Fruit fly (Drosophila melanogaster) whole organism, prepupa: ENCODE data around the gene CG13995.

ENCODE experiments used
- Blimp-1 ChIP-seq: fragments of 200-800 bp; sonication (Bioruptor generic); optimal IDR thresholded peaks from 3 replicates; lab custom pipeline; 2017; ENCODE audit warnings: missing biosample characterization, missing genetic modification characterization, mild to moderate bottlenecking, moderate library complexity, missing genetic modification reagents
- CG10631 ChIP-seq: fragments of 200-800 bp; sonication (Bioruptor generic); optimal IDR thresholded peaks from 2 replicates; lab custom pipeline; 2016; ENCODE audit warnings: missing biosample characterization, missing genetic modification characterization
- CG10669 ChIP-seq: fragments of 200-800 bp; sonication (Bioruptor generic); optimal IDR thresholded peaks from 3 replicates; lab custom pipeline; 2018; ENCODE audit warnings: missing biosample characterization, mild to moderate bottlenecking, missing genetic modification characterization, moderate library complexity
- CG11762 ChIP-seq: fragments of 200-800 bp; sonication (Bioruptor generic); optimal IDR thresholded peaks from 3 replicates; lab custom pipeline; 2016; ENCODE audit warnings: missing biosample characterization, missing genetic modification characterization; ENCODE audit not compliant: insufficient read depth
- CG1621 ChIP-seq: fragments of 200-800 bp; sonication (Bioruptor generic); optimal IDR thresholded peaks from 3 replicates; lab custom pipeline; 2018; ENCODE audit warnings: missing biosample characterization, mild to moderate bottlenecking, missing genetic modification characterization
- CG16779 ChIP-seq: fragments of 200-800 bp; sonication (Bioruptor generic); optimal IDR thresholded peaks from 3 replicates; lab custom pipeline; 2017; ENCODE audit warnings: missing biosample characterization, mild to moderate bottlenecking, missing genetic modification characterization
- CG3032 ChIP-seq: fragments of 200-800 bp; optimal IDR thresholded peaks from 2 replicates; lab custom pipeline; 2019; ENCODE audit warnings: missing biosample characterization, mild to moderate bottlenecking, missing genetic modification characterization, moderate library complexity
- CG31627 ChIP-seq: fragments of 200-800 bp; sonication (Bioruptor generic); optimal IDR thresholded peaks from 3 replicates; lab custom pipeline; 2016; ENCODE audit warnings: missing biosample characterization, missing genetic modification characterization
- CG32006 ChIP-seq: fragments of 200-800 bp; sonication (Bioruptor generic); optimal IDR thresholded peaks from 3 replicates; lab custom pipeline; 2017; ENCODE audit warnings: missing biosample characterization, mild to moderate bottlenecking, missing genetic modification characterization
- CG3919 ChIP-seq: fragments of 200-800 bp; sonication (Bioruptor generic); optimal IDR thresholded peaks from 3 replicates; lab custom pipeline; 2016; ENCODE audit warnings: missing biosample characterization, missing genetic modification characterization
- CG6163 ChIP-seq: fragments of 200-800 bp; sonication (Bioruptor generic); IDR thresholded peaks from 3 replicates; pipeline ENCODE4 v1.3.6; 2022; ENCODE audit warnings: missing biosample characterization, missing genetic modification characterization
- CG6276 ChIP-seq: fragments of 200-800 bp; sonication (Bioruptor generic); optimal IDR thresholded peaks from 2 replicates; lab custom pipeline; 2017; ENCODE audit warnings: missing biosample characterization, mild to moderate bottlenecking, missing genetic modification characterization
- CG6792 ChIP-seq: fragments of 200-800 bp; sonication (Bioruptor generic); optimal IDR thresholded peaks from 3 replicates; lab custom pipeline; 2016; ENCODE audit warnings: missing biosample characterization, missing genetic modification characterization
- CG6808 ChIP-seq: fragments of 200-800 bp; sonication (Bioruptor generic); optimal IDR thresholded peaks from 3 replicates; lab custom pipeline; 2017; ENCODE audit warnings: missing biosample characterization, missing genetic modification characterization, mild to moderate bottlenecking, moderate library complexity, missing genetic modification reagents
- CG6854 ChIP-seq: fragments of 200-800 bp; sonication (Bioruptor generic); optimal IDR thresholded peaks from 2 replicates; lab custom pipeline; 2017; ENCODE audit warnings: missing biosample characterization, mild to moderate bottlenecking, missing genetic modification characterization
- CG7368 ChIP-seq: fragments of 200-800 bp; sonication (Bioruptor generic); optimal IDR thresholded peaks from 3 replicates; lab custom pipeline; 2016; ENCODE audit warnings: missing biosample characterization, missing genetic modification characterization
- CG8119 ChIP-seq: fragments of 200-800 bp; sonication (Bioruptor generic); IDR thresholded peaks from 3 replicates; pipeline ENCODE4 v1.3.6; 2022; ENCODE audit warnings: missing biosample characterization, missing genetic modification characterization
- CG8319 ChIP-seq: fragments of 200-800 bp; sonication (Bioruptor generic); optimal IDR thresholded peaks from 3 replicates; lab custom pipeline; 2016; ENCODE audit warnings: missing biosample characterization, missing genetic modification characterization
- CG8632 ChIP-seq: fragments of 200-800 bp; sonication (Bioruptor generic); optimal IDR thresholded peaks from 3 replicates; lab custom pipeline; 2016; ENCODE audit warnings: missing biosample characterization, missing genetic modification characterization
- Eip75B ChIP-seq: fragments of 200-800 bp; sonication (Bioruptor generic); optimal IDR thresholded peaks from 3 replicates; lab custom pipeline; 2016; ENCODE audit warnings: missing biosample characterization, missing genetic modification characterization
- Eip78C ChIP-seq: fragments of 200-800 bp; sonication (Bioruptor generic); peaks from one replicate; lab custom pipeline; 2016; ENCODE audit warnings: missing biosample characterization, missing genetic modification characterization
- Eip93F ChIP-seq: fragments of 200-800 bp; sonication (Bioruptor generic); optimal IDR thresholded peaks from 2 replicates; lab custom pipeline; 2016; ENCODE audit warnings: missing biosample characterization, mild to moderate bottlenecking, missing genetic modification characterization
- Ets96B ChIP-seq: fragments of 200-800 bp; optimal IDR thresholded peaks from 2 replicates; lab custom pipeline; 2019; ENCODE audit warnings: missing biosample characterization, mild to moderate bottlenecking, missing genetic modification characterization, moderate library complexity
- Hr38 ChIP-seq: sonication (Bioruptor generic); optimal IDR thresholded peaks from 2 replicates; lab custom pipeline; 2016; ENCODE audit warnings: missing biosample characterization, missing genetic modification characterization
- Met ChIP-seq: fragments of 200-800 bp; sonication (Bioruptor generic); optimal IDR thresholded peaks from 3 replicates; lab custom pipeline; 2016; ENCODE audit warnings: missing biosample characterization, missing genetic modification characterization
- OdsH ChIP-seq: fragments of 200-800 bp; sonication (Bioruptor generic); optimal IDR thresholded peaks from 3 replicates; lab custom pipeline; 2016; ENCODE audit warnings: missing biosample characterization, missing genetic modification characterization
- Smox ChIP-seq: fragments of 200-800 bp; sonication (Bioruptor generic); optimal IDR thresholded peaks from 3 replicates; lab custom pipeline; 2016; ENCODE audit warnings: missing biosample characterization, missing genetic modification characterization
- Sox102F ChIP-seq: fragments of 200-800 bp; sonication (Bioruptor generic); optimal IDR thresholded peaks from 2 replicates; lab custom pipeline; 2016; ENCODE audit warnings: missing biosample characterization, mild to moderate bottlenecking, missing genetic modification characterization
- Sox14 ChIP-seq: fragments of 200-800 bp; sonication (Bioruptor generic); optimal IDR thresholded peaks from 3 replicates; lab custom pipeline; 2016; ENCODE audit warnings: missing biosample characterization, missing genetic modification characterization
- Sox15 ChIP-seq: fragments of 200-800 bp; sonication (Bioruptor generic); optimal IDR thresholded peaks from 3 replicates; lab custom pipeline; 2016; ENCODE audit warnings: missing biosample characterization, missing genetic modification characterization
- achi ChIP-seq: fragments of 200-800 bp; sonication (Bioruptor generic); optimal IDR thresholded peaks from 3 replicates; lab custom pipeline; 2016; ENCODE audit warnings: missing biosample characterization, missing genetic modification characterization
- acj6 ChIP-seq: fragments of 200-800 bp; sonication (Bioruptor generic); optimal IDR thresholded peaks from 3 replicates; lab custom pipeline; 2016; ENCODE audit warnings: missing biosample characterization, missing genetic modification characterization
- cyc ChIP-seq: fragments of 200-800 bp; sonication (Bioruptor generic); optimal IDR thresholded peaks from 3 replicates; lab custom pipeline; 2016; ENCODE audit warnings: missing biosample characterization, missing genetic modification characterization
- dac ChIP-seq: fragments of 200-800 bp; sonication (Bioruptor generic); optimal IDR thresholded peaks from 2 replicates; lab custom pipeline; 2017; ENCODE audit warnings: missing biosample characterization, mild to moderate bottlenecking, missing genetic modification characterization
- dsx ChIP-seq: fragments of 200-800 bp; optimal IDR thresholded peaks from 3 replicates; lab custom pipeline; 2019; ENCODE audit warnings: missing biosample characterization, mild to moderate bottlenecking, missing genetic modification characterization, moderate library complexity; ENCODE audit not compliant: poor library complexity, severe bottlenecking
- eg ChIP-seq: fragments of 200-800 bp; sonication (Bioruptor generic); IDR thresholded peaks from 3 replicates; pipeline ENCODE4 v1.3.6; 2022; ENCODE audit warnings: missing biosample characterization, missing genetic modification characterization
- esn ChIP-seq: fragments of 200-800 bp; sonication (Bioruptor generic); optimal IDR thresholded peaks from 2 replicates; lab custom pipeline; 2016; ENCODE audit warnings: missing biosample characterization, mild to moderate bottlenecking, missing genetic modification characterization, moderate library complexity
- fd59A ChIP-seq: fragments of 200-800 bp; sonication (Bioruptor generic); optimal IDR thresholded peaks from 2 replicates; lab custom pipeline; 2017; ENCODE audit warnings: missing biosample characterization, mild to moderate bottlenecking, missing genetic modification characterization, missing genetic modification reagents
- net ChIP-seq: fragments of 200-800 bp; sonication (Bioruptor generic); optimal IDR thresholded peaks from 3 replicates; lab custom pipeline; 2016; ENCODE audit warnings: missing biosample characterization, missing genetic modification characterization
- pdm3 ChIP-seq: fragments of 200-800 bp; sonication (Bioruptor generic); optimal IDR thresholded peaks from 3 replicates; lab custom pipeline; 2016; ENCODE audit warnings: missing biosample characterization, missing genetic modification characterization
- salr ChIP-seq, 2 experiments: fragments of 200-800 bp; sonication (Bioruptor generic); optimal IDR thresholded peaks; 3 replicates each; lab custom pipeline; 2016 to 2018; ENCODE audit warnings: missing biosample characterization in 2 of 2, missing genetic modification characterization in 2 of 2, mild to moderate bottlenecking in 1 of 2
- spab ChIP-seq: fragments of 200-800 bp; sonication (Bioruptor generic); optimal IDR thresholded peaks from 2 replicates; lab custom pipeline; 2017; ENCODE audit warnings: missing biosample characterization, mild to moderate bottlenecking, missing genetic modification characterization, missing genetic modification reagents

Gene CG13995

dm6 chr2L:6065823-6066222 is 11.7 kb downstream of the CG13995 start, which contains the start of the genes Fbw5 and CG9147 (continued):
- TF ChIP-seq CG6276 (GFP tag; lab: Kevin White, UChicago) (peak; percentile 99), CG6808 (peak; percentile 97), OdsH (peak; percentile 100), CG10631 (GFP tag; lab: Kevin White, UChicago) (peak; percentile 100), CG10669 (peak; percentile 100), CG3919 (GFP tag; lab: Kevin White, UChicago) (peak; percentile 100), acj6 (GFP tag; lab: Kevin White, UChicago) (peak; percentile 100), Ets96B (tag; lab: Kevin White, UChicago) (peak; percentile 100), CG16779 (tag; lab: Kevin White, UChicago) (peak; percentile 99), CG6792 (GFP tag; lab: Kevin White, UChicago) (peak; percentile 100), CG8319 (GFP tag; lab: Kevin White, UChicago) (peak; percentile 99), esn (GFP tag; lab: Kevin White, UChicago) (peak; percentile 100), Met (GFP tag; lab: Kevin White, UChicago) (peak; percentile 100), Eip78C (GFP tag; lab: Kevin White, UChicago) (peak; percentile 100), dac (GFP tag; lab: Kevin White, UChicago) (peak; percentile 99), salr (GFP tag; optimal IDR thresholded peaks at IDR 0.05; lab: Kevin White, UChicago) (peak; percentile 100), CG11762 (GFP tag; lab: Kevin White, UChicago) (peak; percentile 99), CG3032 (tag; lab: Kevin White, UChicago) (peak; percentile 99), fd59A (GFP tag; lab: Kevin White, UChicago) (peak; percentile 99), CG6163 (peak; percentile 100), dsx (GFP tag; lab: Kevin White, UChicago) (peak; percentile 99), CG6854 (GFP tag; lab: Kevin White, UChicago) (peak; percentile 99), pdm3 (GFP tag; lab: Kevin White, UChicago) (peak; percentile 100), Sox14 (peak; percentile 100), Eip75B (GFP tag; lab: Kevin White, UChicago) (peak; percentile 100), CG8632 (peak; percentile 100), Smox (GFP tag; lab: Kevin White, UChicago) (peak; percentile 100), CG32006 (GFP tag; lab: Kevin White, UChicago) (peak; percentile 100)
- TF ChIP-seq, all 60 proteins: peak for 60

DNA sequence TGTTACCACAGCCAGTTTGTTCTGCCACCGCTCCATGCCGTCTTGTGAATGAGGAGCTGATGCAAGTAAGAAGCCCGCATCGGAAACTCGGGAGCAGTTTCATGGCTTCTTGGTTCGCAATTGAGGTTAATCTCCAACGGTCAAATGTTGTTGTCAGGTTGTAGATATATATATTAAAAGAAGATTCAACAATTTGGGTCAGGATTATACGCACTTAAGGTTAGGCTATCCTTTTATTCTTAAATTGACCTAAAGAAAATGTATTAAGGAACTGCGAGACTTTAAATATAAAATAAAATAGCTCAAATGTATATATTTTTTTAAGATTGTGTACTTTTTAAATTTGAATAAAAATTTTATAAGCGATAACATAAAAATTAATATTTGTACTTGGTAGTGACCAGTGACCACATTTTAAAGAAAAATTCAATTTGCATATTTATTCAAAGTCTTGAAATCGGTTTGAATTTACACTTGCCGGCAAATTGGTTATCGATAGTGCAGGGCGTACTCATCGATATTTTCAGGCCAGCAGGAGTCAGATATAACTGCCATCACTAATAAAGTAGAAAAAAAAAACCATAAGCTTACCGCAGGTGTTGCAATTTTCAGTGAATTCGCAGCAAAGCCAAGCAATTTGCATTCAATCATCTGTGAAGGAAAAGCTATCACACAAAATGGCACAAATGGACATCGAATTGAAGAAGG is 14.6 kb downstream of the CG13995 start, which contains the start of the genes CG9150 and Pfdn1:
Gene CG9150 (minus strand): TSS at position 51 of the 708 bp plus-strand sequence.
Gene Pfdn1 (plus strand): TSS at position 536 of the 708 bp plus-strand sequence.
- TF ChIP-seq CG31627, result no peak
- peak; percentile 9 for TF ChIP-seq esn (GFP tag; lab: Kevin White, UChicago)
- peak; percentile 61 for TF ChIP-seq Eip78C (GFP tag; lab: Kevin White, UChicago)
- no peak for TF ChIP-seq CG1621

DNA sequence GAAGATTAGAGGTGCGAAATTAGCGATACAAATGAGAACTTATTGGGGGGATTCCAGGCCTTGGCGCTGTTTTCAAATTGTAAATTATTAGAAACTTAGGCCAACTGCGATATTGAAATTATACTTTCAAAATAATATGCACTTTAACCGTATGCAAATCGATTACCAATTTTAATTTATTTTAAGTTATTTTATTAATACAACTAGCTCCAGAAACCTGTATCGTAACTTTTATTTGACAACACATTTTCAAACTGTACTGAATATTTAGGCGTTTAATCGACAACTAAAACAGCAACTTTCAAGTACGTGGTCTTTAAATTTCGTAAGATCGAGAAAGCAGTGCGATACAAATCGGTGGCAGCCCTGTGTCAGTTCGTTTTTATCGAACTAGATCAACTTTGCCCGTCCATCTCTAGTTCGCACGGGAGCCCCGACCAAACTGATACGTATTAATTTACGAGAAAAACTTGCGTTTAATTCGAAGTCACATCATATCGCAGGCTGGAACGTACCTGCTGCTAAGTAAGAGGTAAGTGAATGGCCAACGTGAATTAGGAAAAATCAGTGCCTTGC is 16.6 kb downstream of the CG13995 start, which contains the start of the genes CG9154 and Kr-h2:
Gene CG9154 (minus strand): TSS at position 31 of the 576 bp plus-strand sequence.
Gene Kr-h2 (plus strand): TSS at position 335 of the 576 bp plus-strand sequence.
- TF ChIP-seq net, result no peak
- TF ChIP-seq achi (GFP tag; lab: Kevin White, UChicago), result peak; percentile 44
- TF ChIP-seq fd59A (GFP tag; lab: Kevin White, UChicago), result no peak
- TF ChIP-seq salr (GFP tag; optimal IDR thresholded peaks at IDR 0.05; lab: Kevin White, UChicago), result no peak
- peak; percentile 84 for TF ChIP-seq eg (GFP tag; lab: Robert Waterston, UW)
- TF ChIP-seq CG3032 (tag; lab: Kevin White, UChicago), result peak; percentile 34
- peak; percentile 29 for TF ChIP-seq CG7368 (GFP tag; lab: Kevin White, UChicago)
- no peak for TF ChIP-seq spab (GFP tag; lab: Kevin White, UChicago)
- TF ChIP-seq Sox14, result peak; percentile 57
- peak; percentile 27 for TF ChIP-seq Blimp-1 (GFP tag; lab: Kevin White, UChicago)
- peak; percentile 64 for TF ChIP-seq CG8119 (GFP tag; lab: Robert Waterston, UW)
- TF ChIP-seq CG6854 (GFP tag; lab: Kevin White, UChicago), result peak; percentile 21
- no peak for TF ChIP-seq CG6792 (GFP tag; lab: Kevin White, UChicago)
- TF ChIP-seq dsx (GFP tag; lab: Kevin White, UChicago), result peak; percentile 14
- TF ChIP-seq Ets96B (tag; lab: Kevin White, UChicago), result peak; percentile 29
- TF ChIP-seq cyc, result peak; percentile 39
- peak; percentile 68 for TF ChIP-seq esn (GFP tag; lab: Kevin White, UChicago)
- TF ChIP-seq CG6808, result no peak
- TF ChIP-seq Sox15 (GFP tag; lab: Kevin White, UChicago), result no peak
- peak; percentile 56 for TF ChIP-seq Met (GFP tag; lab: Kevin White, UChicago)
- no peak for TF ChIP-seq CG1621
- TF ChIP-seq Hr38, result no peak
- no peak for TF ChIP-seq Sox102F (GFP tag; lab: Kevin White, UChicago)
- TF ChIP-seq acj6 (GFP tag; lab: Kevin White, UChicago), result no peak
- TF ChIP-seq Eip93F (GFP tag; lab: Kevin White, UChicago), result no peak
- no peak for TF ChIP-seq CG16779 (tag; lab: Kevin White, UChicago)
- TF ChIP-seq CG6276 (GFP tag; lab: Kevin White, UChicago), result peak; percentile 63
- no peak for TF ChIP-seq Smox (GFP tag; lab: Kevin White, UChicago)
